Worm (Caenorhabditis elegans): ENCODE results near the gene str-209.

Gene str-209

ce11 chrV:4933268-4933667 lies 15.5 kb upstream of the str-209 start:
- TF ChIP-seq peb-1 (tag; optimal IDR thresholded peaks at IDR 0.05): no peak
- no peak for TF ChIP-seq ztf-11 (tag; optimal IDR thresholded peaks at IDR 0.05)
- no peak for TF ChIP-seq C34F6.9 (tag; optimal IDR thresholded peaks at IDR 0.05)
- no peak for TF ChIP-seq nhr-25 (tag; optimal IDR thresholded peaks at IDR 0.05)
- no peak for TF ChIP-seq nhr-237 (tag; optimal IDR thresholded peaks at IDR 0.05)
- TF ChIP-seq unc-55 (GFP tag; optimal IDR thresholded peaks at IDR 0.05): no peak
- TF ChIP-seq sma-9 (GFP tag; optimal IDR thresholded peaks at IDR 0.05): no peak
- TF ChIP-seq sma-9 (tag; optimal IDR thresholded peaks at IDR 0.05): no peak
- no peak for TF ChIP-seq elt-1 (tag; optimal IDR thresholded peaks at IDR 0.05)
- no peak for TF ChIP-seq unc-62 (GFP tag; optimal IDR thresholded peaks at IDR 0.05)
- TF ChIP-seq unc-39 (tag; optimal IDR thresholded peaks at IDR 0.05): no peak
- no peak for TF ChIP-seq gmeb-1 (tag; optimal IDR thresholded peaks at IDR 0.05)

- TF ChIP-seq snpc-4 (tag; optimal IDR thresholded peaks at IDR 0.05) (no peak), mab-5 (tag; optimal IDR thresholded peaks at IDR 0.05) (no peak), lsy-2 (tag; optimal IDR thresholded peaks at IDR 0.05) (no peak), sma-9 (GFP tag; optimal IDR thresholded peaks at IDR 0.05) (no peak), sma-9 (tag; optimal IDR thresholded peaks at IDR 0.05) (no peak), zag-1 (tag; optimal IDR thresholded peaks at IDR 0.05) (no peak), ama-1 (optimal IDR thresholded peaks at IDR 0.05) (no peak), fos-1 (tag; optimal IDR thresholded peaks at IDR 0.05) (no peak)
Observed at ce11 chrV:4934406-4934805, 14.3 kb upstream of the str-209 start, which contains the start of gene catp-2. Gene catp-2 (plus strand): TSS chrV:4934706.

- no peak for TF ChIP-seq nhr-77 (tag; optimal IDR thresholded peaks at IDR 0.05)
- peak; percentile 30 for TF ChIP-seq fos-1 (tag; optimal IDR thresholded peaks at IDR 0.05)
Observed at ce11 chrV:4935096-4935495, 13.6 kb upstream of the str-209 start.

- no peak for TF ChIP-seq lin-13 (GFP tag; optimal IDR thresholded peaks at IDR 0.05)
- no peak for TF ChIP-seq nhr-129 (tag; optimal IDR thresholded peaks at IDR 0.05)
- TF ChIP-seq C34F6.9 (tag; optimal IDR thresholded peaks at IDR 0.05): no peak
- TF ChIP-seq ceh-16 (tag; optimal IDR thresholded peaks at IDR 0.05): no peak
- no peak for TF ChIP-seq R02D3.7 (tag; optimal IDR thresholded peaks at IDR 0.05)
- no peak for TF ChIP-seq nhr-237 (tag; optimal IDR thresholded peaks at IDR 0.05)
Observed at ce11 chrV:4937337-4937736, 11.4 kb upstream of the str-209 start.

- TF ChIP-seq C34F6.9 (tag; optimal IDR thresholded peaks at IDR 0.05): no peak
- TF ChIP-seq dmd-4 (tag; optimal IDR thresholded peaks at IDR 0.05): no peak
- TF ChIP-seq R02D3.7 (tag; optimal IDR thresholded peaks at IDR 0.05): no peak
- TF ChIP-seq aly-2 (tag; optimal IDR thresholded peaks at IDR 0.05): no peak
- no peak for TF ChIP-seq ZK546.5 (tag; optimal IDR thresholded peaks at IDR 0.05)
Observed at ce11 chrV:4944219-4944618, 4.5 kb upstream of the str-209 start, which contains the start of gene str-211. Gene str-211 (minus strand): TSS chrV:4944319.

ce11 chrV:4951434-4951833 lies 2.7 kb downstream of the str-209 start, which contains the start of gene str-207:
Gene str-207 (plus strand): TSS chrV:4951734.
- no peak for TF ChIP-seq elt-3 (tag; optimal IDR thresholded peaks at IDR 0.05)
- TF ChIP-seq Y55F3AM.14 (GFP tag; optimal IDR thresholded peaks at IDR 0.05): no peak
- no peak for TF ChIP-seq ceh-82 (tag; optimal IDR thresholded peaks at IDR 0.05)
- TF ChIP-seq zag-1 (tag; optimal IDR thresholded peaks at IDR 0.05): no peak
- TF ChIP-seq sma-3 (GFP tag; optimal IDR thresholded peaks at IDR 0.05): no peak
- no peak for TF ChIP-seq unc-62 (GFP tag; optimal IDR thresholded peaks at IDR 0.05)
- no peak for TF ChIP-seq mbf-1 (tag; optimal IDR thresholded peaks at IDR 0.05)
- no peak for TF ChIP-seq nhr-77 (tag; optimal IDR thresholded peaks at IDR 0.05)
- TF ChIP-seq mdl-1 (tag; optimal IDR thresholded peaks at IDR 0.05): no peak
- no peak for TF ChIP-seq peb-1 (tag; optimal IDR thresholded peaks at IDR 0.05)
- TF ChIP-seq egl-27 (tag; optimal IDR thresholded peaks at IDR 0.05): no peak
- TF ChIP-seq ztf-11 (tag; optimal IDR thresholded peaks at IDR 0.05): no peak
- TF ChIP-seq ztf-1 (GFP tag; conservative IDR thresholded peaks at IDR 0.05): no peak
